Fruit fly (Drosophila melanogaster) whole organism, pupa: Measurements from ENCODE around the gene CG31650.

Source experiments
- CG14655 ChIP-seq: fragments of 200-800 bp; sonication (Bioruptor generic); optimal IDR thresholded peaks from 3 replicates; lab custom pipeline; 2017; ENCODE audit warnings: mild to moderate bottlenecking, missing biosample characterization, missing genetic modification reagents, missing genetic modification characterization
- CG17806 ChIP-seq: fragments of 200-800 bp; sonication (Bioruptor generic); optimal IDR thresholded peaks from 2 replicates; lab custom pipeline; 2018; ENCODE audit warnings: missing biosample characterization, mild to moderate bottlenecking, missing genetic modification characterization, moderate library complexity
- CG32121 ChIP-seq: fragments of 200-800 bp; sonication (Bioruptor generic); IDR thresholded peaks from 2 replicates; pipeline ENCODE4 v1.3.6; 2022; ENCODE audit warnings: missing biosample characterization, missing genetic modification characterization
- CG4496 ChIP-seq: fragments of 200-800 bp; sonication (Bioruptor generic); IDR thresholded peaks from 3 replicates; pipeline ENCODE4 v1.3.6; 2022; ENCODE audit warnings: missing biosample characterization, missing genetic modification characterization
- CG8301 ChIP-seq: fragments of 200-800 bp; sonication (Bioruptor generic); optimal IDR thresholded peaks from 2 replicates; lab custom pipeline; 2018; ENCODE audit warnings: missing biosample characterization, mild to moderate bottlenecking, missing genetic modification characterization
- D1 ChIP-seq: fragments of 200-800 bp; sonication (Bioruptor generic); optimal IDR thresholded peaks from 2 replicates; lab custom pipeline; 2018; ENCODE audit warnings: missing biosample characterization, mild to moderate bottlenecking, missing genetic modification characterization, moderate library complexity
- EcR ChIP-seq: fragments of 200-800 bp; sonication (Bioruptor generic); optimal IDR thresholded peaks from 3 replicates; lab custom pipeline; 2019; ENCODE audit warnings: missing biosample characterization, missing genetic modification characterization, mild to moderate bottlenecking, moderate library complexity, missing genetic modification reagents
- Pif1A ChIP-seq: fragments of 200-800 bp; sonication (Bioruptor generic); optimal IDR thresholded peaks from 3 replicates; lab custom pipeline; 2016; ENCODE audit warnings: missing biosample characterization, missing genetic modification characterization
- Snoo ChIP-seq: fragments of 200-800 bp; sonication (Bioruptor generic); optimal IDR thresholded peaks from 3 replicates; lab custom pipeline; 2017; ENCODE audit warnings: missing biosample characterization, mild to moderate bottlenecking, missing genetic modification characterization, inconsistent platforms
- gl ChIP-seq: fragments of 200-800 bp; sonication (Bioruptor generic); optimal IDR thresholded peaks from 2 replicates; lab custom pipeline; 2018; ENCODE audit warnings: missing biosample characterization, mild to moderate bottlenecking, missing genetic modification characterization
- rn ChIP-seq: fragments of 200-800 bp; sonication (Bioruptor generic); IDR thresholded peaks from 2 replicates; pipeline ENCODE4 v1.3.6; 2022; ENCODE audit warnings: missing biosample characterization, missing genetic modification characterization

DNA sequence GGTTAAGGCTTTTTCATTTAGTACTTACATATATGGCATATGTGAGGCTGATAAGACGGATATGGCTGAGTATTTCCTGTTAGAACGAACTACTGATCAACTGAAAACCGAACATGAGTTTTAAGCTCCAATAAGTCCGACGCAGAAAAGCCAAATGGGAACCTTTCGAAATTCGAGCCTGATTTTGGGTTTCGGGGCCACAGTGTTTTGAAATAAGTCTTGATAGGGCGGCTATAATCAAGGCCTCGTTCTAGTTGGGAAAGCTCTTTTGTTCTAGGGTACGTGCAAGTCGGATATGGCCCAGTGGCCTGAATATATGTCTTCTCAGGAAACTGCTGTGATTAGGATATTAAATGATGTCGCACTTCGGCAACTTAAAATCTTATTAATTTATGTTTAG lies 16.4 kb downstream of the CG31650 start, which contains the start of gene vkg:
- TF ChIP-seq rn (GFP tag; lab: Robert Waterston, UW) = no peak
- TF ChIP-seq CG8301 (tag; lab: Kevin White, UChicago) = no peak
- TF ChIP-seq CG32121 = no peak
- no peak for TF ChIP-seq Pif1A (GFP tag; lab: Kevin White, UChicago)
- no peak for TF ChIP-seq gl (tag; lab: Kevin White, UChicago)
- TF ChIP-seq CG14655 (GFP tag; lab: Kevin White, UChicago) = no peak
- no peak for TF ChIP-seq CG4496 (GFP tag; lab: Robert Waterston, UW)
- TF ChIP-seq CG17806 (tag; lab: Kevin White, UChicago) = no peak
- TF ChIP-seq D1 (tag; lab: Kevin White, UChicago) = no peak
- TF ChIP-seq EcR = no peak
- no peak for TF ChIP-seq Snoo (tag; lab: Kevin White, UChicago)
